Fruit fly (Drosophila melanogaster) whole organism, adult: Measurements from ENCODE around the gene CG42541.

Source experiments
- CG14711 ChIP-seq: fragments of 200-800 bp; sonication (Bioruptor generic); optimal IDR thresholded peaks from 2 replicates; lab custom pipeline; 2018; ENCODE audit warnings: missing biosample characterization, mild to moderate bottlenecking, missing genetic modification characterization, moderate library complexity
- CG33017 ChIP-seq: fragments of 200-800 bp; sonication (Bioruptor generic); optimal IDR thresholded peaks from 2 replicates; lab custom pipeline; 2018; ENCODE audit warnings: missing biosample characterization, mild to moderate bottlenecking, missing genetic modification characterization, moderate library complexity
- CG7101 ChIP-seq: fragments of 200-800 bp; sonication (Bioruptor generic); optimal IDR thresholded peaks from 2 replicates; lab custom pipeline; 2018; ENCODE audit warnings: missing biosample characterization, mild to moderate bottlenecking, missing genetic modification characterization, moderate library complexity
- Clk ChIP-seq: fragments of 200-800 bp; sonication (Bioruptor generic); optimal IDR thresholded peaks from 2 replicates; lab custom pipeline; 2017; ENCODE audit warnings: missing biosample characterization, missing genetic modification characterization
- bab1 ChIP-seq: fragments of 200-800 bp; sonication (Bioruptor generic); optimal IDR thresholded peaks from 3 replicates; lab custom pipeline; 2019; ENCODE audit warnings: missing biosample characterization, mild to moderate bottlenecking, missing genetic modification characterization, moderate library complexity
- toe ChIP-seq: fragments of 200-800 bp; sonication (Bioruptor generic); optimal IDR thresholded peaks from 2 replicates; lab custom pipeline; 2016; ENCODE audit warnings: missing biosample characterization, missing genetic modification characterization

- TF ChIP-seq toe (GFP tag; lab: Kevin White, UChicago) (peak; percentile 78), CG33017 (peak; percentile 87), CG7101 (tag; lab: Kevin White, UChicago) (peak; percentile 94), CG14711 (peak; percentile 90), bab1 (GFP tag; lab: Kevin White, UChicago) (peak; percentile 98), Clk (GFP tag; lab: Kevin White, UChicago) (peak; percentile 78)
Observed at dm6 chrX:3868456-3869023, 61.8 kb downstream of the CG42541 start, which contains the start of gene CG2930.
